Worm (Caenorhabditis elegans): ENCODE results near the gene argn-1.

argn-1 gene

ce11 chrX:5629941-5630340 lies at the start of gene argn-1:
TSS of gene argn-1 (plus strand) at chrX:5630023.
- TF ChIP-seq him-1 (tag; optimal IDR thresholded peaks at IDR 0.05) = no peak
- TF ChIP-seq dao-5 (tag; optimal IDR thresholded peaks at IDR 0.05) = no peak
- TF ChIP-seq W03F9.2 (tag; optimal IDR thresholded peaks at IDR 0.05) = no peak

- TF ChIP-seq W03F9.2 (tag; optimal IDR thresholded peaks at IDR 0.05) = no peak
- TF ChIP-seq dao-5 (tag; optimal IDR thresholded peaks at IDR 0.05) = no peak
- no peak for TF ChIP-seq him-1 (tag; optimal IDR thresholded peaks at IDR 0.05)
These were observed 38.0 kb upstream of the argn-1 start for ce11 chrX:5591830-5592229.

- TF ChIP-seq him-1 (tag; optimal IDR thresholded peaks at IDR 0.05) = no peak
- no peak for TF ChIP-seq W03F9.2 (tag; optimal IDR thresholded peaks at IDR 0.05)
- no peak for TF ChIP-seq dao-5 (tag; optimal IDR thresholded peaks at IDR 0.05)
These were observed 37.2 kb upstream of the argn-1 start, which contains the start of gene unc-97 for ce11 chrX:5592517-5593183. TSS of gene unc-97 (plus strand) at chrX:5593133.

ce11 chrX:5599224-5599623 lies 30.6 kb upstream of the argn-1 start, which contains the start of gene sulp-2:
TSS of gene sulp-2 (minus strand) at chrX:5599330.
- TF ChIP-seq dao-5 (tag; optimal IDR thresholded peaks at IDR 0.05) = no peak
- TF ChIP-seq him-1 (tag; optimal IDR thresholded peaks at IDR 0.05) = no peak
- no peak for TF ChIP-seq W03F9.2 (tag; optimal IDR thresholded peaks at IDR 0.05)

ce11 chrX:5603338-5603816 lies 26.4 kb upstream of the argn-1 start, which contains the start of gene F14D12.1:
TSS of gene F14D12.1 (plus strand) at chrX:5603766.
- TF ChIP-seq dao-5 (tag; optimal IDR thresholded peaks at IDR 0.05) (no peak), him-1 (tag; optimal IDR thresholded peaks at IDR 0.05) (no peak), W03F9.2 (tag; optimal IDR thresholded peaks at IDR 0.05) (no peak)

- no peak for TF ChIP-seq W03F9.2 (tag; optimal IDR thresholded peaks at IDR 0.05)
- TF ChIP-seq dao-5 (tag; optimal IDR thresholded peaks at IDR 0.05) = no peak
These were observed 24.8 kb upstream of the argn-1 start for ce11 chrX:5605049-5605448.

ce11 chrX:5611155-5611554 lies 18.7 kb upstream of the argn-1 start, which contains the start of gene octr-1:
TSS of gene octr-1 (minus strand) at chrX:5611255.
- TF ChIP-seq dao-5 (tag; optimal IDR thresholded peaks at IDR 0.05) (no peak), W03F9.2 (tag; optimal IDR thresholded peaks at IDR 0.05) (no peak), him-1 (tag; optimal IDR thresholded peaks at IDR 0.05) (no peak)

- TF ChIP-seq him-1 (tag; optimal IDR thresholded peaks at IDR 0.05) (no peak), dao-5 (tag; optimal IDR thresholded peaks at IDR 0.05) (no peak), W03F9.2 (tag; optimal IDR thresholded peaks at IDR 0.05) (no peak)
These were observed 13.8 kb upstream of the argn-1 start for ce11 chrX:5616000-5616399.

- no peak for TF ChIP-seq W03F9.2 (tag; optimal IDR thresholded peaks at IDR 0.05)
- no peak for TF ChIP-seq dao-5 (tag; optimal IDR thresholded peaks at IDR 0.05)
- no peak for TF ChIP-seq him-1 (tag; optimal IDR thresholded peaks at IDR 0.05)
These were observed 8.0 kb upstream of the argn-1 start for ce11 chrX:5621793-5622192.

ce11 chrX:5628432-5628977 lies 1.3 kb upstream of the argn-1 start:
- no peak for TF ChIP-seq dao-5 (tag; optimal IDR thresholded peaks at IDR 0.05)
- TF ChIP-seq him-1 (tag; optimal IDR thresholded peaks at IDR 0.05) = no peak

- TF ChIP-seq W03F9.2 (tag; optimal IDR thresholded peaks at IDR 0.05) (no peak), him-1 (tag; optimal IDR thresholded peaks at IDR 0.05) (no peak), dao-5 (tag; optimal IDR thresholded peaks at IDR 0.05) (no peak)
These were observed 1.2 kb downstream of the argn-1 start for ce11 chrX:5631008-5631407.

ce11 chrX:5631626-5632025 lies 1.8 kb downstream of the argn-1 start, which contains the start of gene T22B7.8:
TSS of gene T22B7.8 (plus strand) at chrX:5631926.
- TF ChIP-seq dao-5 (tag; optimal IDR thresholded peaks at IDR 0.05) = no peak
- no peak for TF ChIP-seq W03F9.2 (tag; optimal IDR thresholded peaks at IDR 0.05)
- no peak for TF ChIP-seq him-1 (tag; optimal IDR thresholded peaks at IDR 0.05)

ce11 chrX:5639562-5639961 lies 9.7 kb downstream of the argn-1 start:
- TF ChIP-seq him-1 (tag; optimal IDR thresholded peaks at IDR 0.05) (no peak), W03F9.2 (tag; optimal IDR thresholded peaks at IDR 0.05) (no peak), dao-5 (tag; optimal IDR thresholded peaks at IDR 0.05) (no peak)

ce11 chrX:5641315-5641714 lies 11.5 kb downstream of the argn-1 start, which contains the start of gene T22B7.4:
TSS of gene T22B7.4 (minus strand) at chrX:5641415.
- TF ChIP-seq W03F9.2 (tag; optimal IDR thresholded peaks at IDR 0.05) = no peak
- TF ChIP-seq him-1 (tag; optimal IDR thresholded peaks at IDR 0.05) = no peak
- no peak for TF ChIP-seq dao-5 (tag; optimal IDR thresholded peaks at IDR 0.05)
